Fruit fly (Drosophila melanogaster) whole organism, embryonic: ENCODE data around the gene pr.

Source experiments
- BEAF-32 ChIP-seq: fragments of 200-800 bp; sonication (Bioruptor generic); optimal IDR thresholded peaks from 3 replicates; lab custom pipeline; 2017; ENCODE audit warnings: missing biosample characterization, missing genetic modification characterization, mild to moderate bottlenecking, moderate library complexity, missing genetic modification reagents
- CG10565 ChIP-seq: fragments of 200-800 bp; sonication (Bioruptor generic); optimal IDR thresholded peaks from 3 replicates; lab custom pipeline; 2016; ENCODE audit warnings: missing biosample characterization, mild to moderate bottlenecking, missing genetic modification characterization
- CG1233 ChIP-seq: fragments of 200-800 bp; sonication (Bioruptor generic); optimal IDR thresholded peaks from 4 replicates; lab custom pipeline; 2018; ENCODE audit warnings: missing biosample characterization, mild to moderate bottlenecking, missing genetic modification characterization
- CG14965 ChIP-seq: fragments of 200-800 bp; sonication (Bioruptor generic); optimal IDR thresholded peaks from 2 replicates; lab custom pipeline; 2016; ENCODE audit warnings: missing biosample characterization, missing genetic modification characterization, borderline replicate concordance
- CG15696 ChIP-seq: fragments of 200-800 bp; sonication (Bioruptor generic); optimal IDR thresholded peaks from 2 replicates; lab custom pipeline; 2019; ENCODE audit warnings: missing biosample characterization, mild to moderate bottlenecking, missing genetic modification characterization, moderate library complexity
- CG17829 ChIP-seq: fragments of 200-800 bp; optimal IDR thresholded peaks from 2 replicates; lab custom pipeline; 2019; ENCODE audit warnings: missing biosample characterization, mild to moderate bottlenecking, missing genetic modification characterization, moderate library complexity
- CG1792 ChIP-seq: fragments of 200-800 bp; sonication (Bioruptor generic); optimal IDR thresholded peaks from 2 replicates; lab custom pipeline; 2016; ENCODE audit warnings: missing biosample characterization, missing genetic modification characterization
- CG2202 ChIP-seq: fragments of 200-800 bp; sonication (Bioruptor generic); optimal IDR thresholded peaks from 2 replicates; lab custom pipeline; 2018; ENCODE audit warnings: missing biosample characterization, mild to moderate bottlenecking, missing genetic modification characterization
- CG33557 ChIP-seq: fragments of 200-800 bp; sonication (Bioruptor generic); optimal IDR thresholded peaks from 2 replicates; lab custom pipeline; 2019; ENCODE audit warnings: missing biosample characterization, mild to moderate bottlenecking, missing genetic modification characterization, moderate library complexity
- CG34376 ChIP-seq: fragments of 200-800 bp; sonication (Bioruptor generic); optimal IDR thresholded peaks from 2 replicates; lab custom pipeline; 2018; ENCODE audit warnings: missing biosample characterization, mild to moderate bottlenecking, missing genetic modification characterization
- CG3995 ChIP-seq: fragments of 200-800 bp; sonication (Bioruptor generic); optimal IDR thresholded peaks from 3 replicates; lab custom pipeline; 2016; ENCODE audit warnings: missing biosample characterization, missing genetic modification characterization
- CG4328 ChIP-seq: fragments of 200-800 bp; sonication (Bioruptor generic); optimal IDR thresholded peaks from 3 replicates; lab custom pipeline; 2017; ENCODE audit warnings: missing biosample characterization, missing genetic modification reagents, missing genetic modification characterization
- CG4820 ChIP-seq: fragments of 200-800 bp; sonication (Bioruptor generic); optimal IDR thresholded peaks from 3 replicates; lab custom pipeline; 2016; ENCODE audit warnings: missing biosample characterization, missing genetic modification characterization
- CG6175 ChIP-seq: fragments of 200-800 bp; sonication (Bioruptor generic); IDR thresholded peaks from 3 replicates; pipeline ENCODE4 v1.3.6; 2022; ENCODE audit warnings: missing biosample characterization, missing genetic modification characterization
- CG6689 ChIP-seq: fragments of 200-800 bp; sonication (Bioruptor generic); IDR thresholded peaks from 2 replicates; pipeline ENCODE4 v1.3.6; 2022; ENCODE audit warnings: missing biosample characterization, missing genetic modification characterization
- CG7372 ChIP-seq: fragments of 200-800 bp; sonication (Bioruptor generic); IDR thresholded peaks from 2 replicates; pipeline ENCODE4 v1.3.6; 2022; ENCODE audit warnings: missing biosample characterization, missing genetic modification characterization
- CG7745 ChIP-seq: fragments of 200-800 bp; sonication (Bioruptor generic); optimal IDR thresholded peaks from 2 replicates; lab custom pipeline; 2018; ENCODE audit warnings: missing biosample characterization, mild to moderate bottlenecking, missing genetic modification characterization, moderate library complexity
- CG8765 ChIP-seq: fragments of 200-800 bp; sonication (Bioruptor generic); IDR thresholded peaks from 2 replicates; pipeline ENCODE4 v1.3.6; 2022; ENCODE audit warnings: missing biosample characterization, missing genetic modification characterization
- CrebB ChIP-seq: fragments of 200-800 bp; sonication (Bioruptor generic); optimal IDR thresholded peaks from 3 replicates; lab custom pipeline; 2018; ENCODE audit warnings: missing biosample characterization, mild to moderate bottlenecking, missing genetic modification characterization
- D19A ChIP-seq: fragments of 200-800 bp; optimal IDR thresholded peaks from 3 replicates; lab custom pipeline; 2019; ENCODE audit warnings: missing biosample characterization, mild to moderate bottlenecking, missing genetic modification characterization, moderate library complexity
- Deaf1 ChIP-seq: fragments of 200-800 bp; optimal IDR thresholded peaks from 3 replicates; lab custom pipeline; 2019; ENCODE audit warnings: missing biosample characterization, mild to moderate bottlenecking, missing genetic modification characterization, moderate library complexity
- Ets97D ChIP-seq: fragments of 200-800 bp; sonication (Bioruptor generic); optimal IDR thresholded peaks from 3 replicates; lab custom pipeline; 2016; ENCODE audit warnings: missing biosample characterization, missing genetic modification characterization
- HHEX ChIP-seq: fragments of 200-800 bp; sonication (Bioruptor generic); optimal IDR thresholded peaks from 3 replicates; lab custom pipeline; 2017; ENCODE audit warnings: missing biosample characterization, mild to moderate bottlenecking, missing genetic modification characterization, missing genetic modification reagents
- Hr51 ChIP-seq, 2 experiments: fragments of 200-800 bp; sonication (Bioruptor generic); optimal IDR thresholded peaks; 2 replicates in 1 of 2; 3 replicates in 1 of 2; lab custom pipeline; 2016 to 2018; ENCODE audit warnings: missing biosample characterization in 2 of 2, missing genetic modification characterization in 2 of 2, mild to moderate bottlenecking in 1 of 2, moderate library complexity in 1 of 2
- MTF-1 ChIP-seq: fragments of 200-800 bp; sonication (Bioruptor generic); optimal IDR thresholded peaks from 2 replicates; lab custom pipeline; 2018; ENCODE audit warnings: missing biosample characterization, mild to moderate bottlenecking, missing genetic modification characterization, borderline replicate concordance
- Med ChIP-seq: fragments of 200-800 bp; sonication (Bioruptor generic); peaks from one replicate; lab custom pipeline; 2016; ENCODE audit warnings: missing biosample characterization, missing genetic modification characterization, mild to moderate bottlenecking, inconsistent platforms, moderate library complexity
- Nf-YC ChIP-seq: fragments of 200-800 bp; optimal IDR thresholded peaks from 3 replicates; lab custom pipeline; 2019; ENCODE audit warnings: missing biosample characterization, mild to moderate bottlenecking, missing genetic modification characterization, moderate library complexity
- Oaz ChIP-seq: fragments of 200-800 bp; sonication (Bioruptor generic); IDR thresholded peaks from 2 replicates; pipeline ENCODE4 v1.3.6; 2022; ENCODE audit warnings: missing biosample characterization, missing genetic modification characterization
- Ptx1 ChIP-seq: fragments of 200-800 bp; sonication (Bioruptor generic); IDR thresholded peaks from 2 replicates; pipeline ENCODE4 v1.3.6; 2022; ENCODE audit warnings: missing biosample characterization, missing genetic modification characterization
- Ssrp ChIP-seq: fragments of 200-800 bp; sonication (Bioruptor generic); optimal IDR thresholded peaks from 2 replicates; lab custom pipeline; 2018; ENCODE audit warnings: missing biosample characterization, mild to moderate bottlenecking, missing genetic modification characterization, moderate library complexity
- cg ChIP-seq: fragments of 200-800 bp; sonication (Bioruptor generic); optimal IDR thresholded peaks from 3 replicates; lab custom pipeline; 2019; ENCODE audit warnings: missing biosample characterization, mild to moderate bottlenecking, missing genetic modification characterization, moderate library complexity
- chm ChIP-seq: fragments of 200-800 bp; sonication (Bioruptor generic); IDR thresholded peaks from 2 replicates; pipeline ENCODE4 v1.3.6; 2022; ENCODE audit warnings: missing biosample characterization, missing genetic modification characterization
- dmrt99B ChIP-seq: fragments of 200-800 bp; sonication (Bioruptor generic); optimal IDR thresholded peaks from 2 replicates; lab custom pipeline; 2018; ENCODE audit warnings: missing biosample characterization, mild to moderate bottlenecking, missing genetic modification characterization, moderate library complexity
- fd64A ChIP-seq: fragments of 200-800 bp; sonication (Bioruptor generic); optimal IDR thresholded peaks from 3 replicates; lab custom pipeline; 2018; ENCODE audit warnings: missing biosample characterization, mild to moderate bottlenecking, missing genetic modification characterization
- gro ChIP-seq: fragments of 200-800 bp; sonication (Bioruptor generic); optimal IDR thresholded peaks from 2 replicates; lab custom pipeline; 2016; ENCODE audit warnings: missing biosample characterization, missing genetic modification characterization
- lab ChIP-seq: fragments of 200-800 bp; sonication (Bioruptor generic); optimal IDR thresholded peaks from 3 replicates; lab custom pipeline; 2017; ENCODE audit warnings: missing biosample characterization, missing genetic modification characterization, mild to moderate bottlenecking, moderate library complexity, missing genetic modification reagents
- lmd ChIP-seq: fragments of 200-800 bp; sonication (Bioruptor generic); IDR thresholded peaks from 2 replicates; pipeline ENCODE4 v1.3.6; 2022; ENCODE audit warnings: missing biosample characterization, missing genetic modification characterization
- mirr ChIP-seq: fragments of 200-800 bp; sonication (Bioruptor generic); optimal IDR thresholded peaks from 3 replicates; lab custom pipeline; 2018; ENCODE audit warnings: missing biosample characterization, mild to moderate bottlenecking, missing genetic modification characterization
- peb ChIP-seq: fragments of 200-800 bp; sonication (Bioruptor generic); IDR thresholded peaks from 2 replicates; pipeline ENCODE4 v1.3.6; 2022; ENCODE audit warnings: missing biosample characterization, missing genetic modification characterization
- pita ChIP-seq: fragments of 200-800 bp; sonication (Bioruptor generic); optimal IDR thresholded peaks from 2 replicates; lab custom pipeline; 2017; ENCODE audit warnings: missing biosample characterization, mild to moderate bottlenecking, missing genetic modification characterization
- pros ChIP-seq: fragments of 200-800 bp; sonication (Bioruptor generic); optimal IDR thresholded peaks from 3 replicates; lab custom pipeline; 2019; ENCODE audit warnings: missing biosample characterization, mild to moderate bottlenecking, missing genetic modification characterization, moderate library complexity
- scrt ChIP-seq: fragments of 200-800 bp; sonication (Bioruptor generic); optimal IDR thresholded peaks from 2 replicates; lab custom pipeline; 2018; ENCODE audit warnings: missing biosample characterization, mild to moderate bottlenecking, missing genetic modification characterization, moderate library complexity
- sd ChIP-seq: fragments of 200-800 bp; sonication (Bioruptor generic); optimal IDR thresholded peaks from 3 replicates; lab custom pipeline; 2018; ENCODE audit warnings: missing biosample characterization, mild to moderate bottlenecking, missing genetic modification characterization, moderate library complexity
- sens ChIP-seq: fragments of 200-800 bp; sonication (Bioruptor generic); peaks from one replicate; lab custom pipeline; 2016; ENCODE audit warnings: missing biosample characterization, missing genetic modification characterization
- sr ChIP-seq: fragments of 200-800 bp; sonication (Bioruptor generic); IDR thresholded peaks from 3 replicates; pipeline ENCODE4 v1.3.6; 2022; ENCODE audit warnings: missing biosample characterization, missing genetic modification characterization
- sug ChIP-seq: fragments of 200-800 bp; optimal IDR thresholded peaks from 2 replicates; lab custom pipeline; 2019; ENCODE audit warnings: missing biosample characterization, mild to moderate bottlenecking, missing genetic modification characterization, moderate library complexity
- vvl ChIP-seq: fragments of 200-800 bp; sonication (Bioruptor generic); IDR thresholded peaks from 2 replicates; pipeline ENCODE4 v1.3.6; 2022; ENCODE audit warnings: missing biosample characterization, missing genetic modification characterization
- zfh1 ChIP-seq: fragments of 200-800 bp; sonication (Bioruptor generic); IDR thresholded peaks from 3 replicates; pipeline ENCODE4 v1.3.6; 2022; ENCODE audit warnings: missing biosample characterization, missing genetic modification characterization
- zfh2 ChIP-seq: fragments of 200-800 bp; sonication (Bioruptor generic); optimal IDR thresholded peaks from 2 replicates; lab custom pipeline; 2016; ENCODE audit warnings: missing biosample characterization, missing genetic modification characterization

The pr gene

DNA sequence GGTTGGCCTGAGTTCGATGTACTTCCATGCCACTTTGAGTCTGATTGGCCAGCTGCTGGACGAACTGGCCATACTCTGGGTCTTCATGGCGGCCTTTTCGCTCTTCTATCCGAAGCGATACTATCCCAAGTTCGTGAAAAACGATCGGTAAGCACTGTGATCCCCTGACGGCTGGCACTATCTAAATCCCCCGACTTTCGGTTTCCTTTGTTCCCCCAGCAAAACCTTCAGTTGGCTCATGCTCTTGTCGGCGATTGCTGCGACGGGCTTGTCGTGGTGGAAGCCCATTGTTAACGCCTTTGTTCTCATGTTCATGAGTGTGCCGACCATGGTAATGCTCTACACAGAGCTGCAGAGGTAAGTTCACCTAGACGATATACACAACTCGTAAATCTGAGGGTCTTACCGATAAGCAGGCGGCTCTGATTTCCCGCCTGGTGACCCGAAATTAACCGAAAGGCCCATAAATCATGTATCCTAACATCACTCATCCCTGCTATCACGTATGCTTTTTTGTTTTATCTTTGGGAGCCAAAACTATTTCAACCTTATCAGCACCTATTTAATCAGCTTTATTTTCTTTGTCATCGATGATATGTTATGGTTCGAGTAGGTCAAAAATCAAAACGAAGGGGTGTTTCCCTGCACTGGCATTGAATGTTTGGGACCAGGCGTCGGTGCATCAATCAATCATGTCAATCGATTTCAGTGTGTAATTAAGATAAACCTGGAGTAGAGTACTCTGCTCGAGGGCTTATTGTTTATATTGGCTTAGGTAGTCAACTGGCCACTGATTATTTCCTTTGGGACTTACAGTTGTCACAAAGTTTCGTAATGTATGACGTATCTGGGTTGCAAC, 5.9 kb downstream of the pr start (continued):
- TF ChIP-seq zfh2 (GFP tag; lab: Kevin White, UChicago) (no peak), CG14965 (GFP tag; lab: Kevin White, UChicago) (no peak), lmd (no peak), CG1792 (no peak), CG2202 (no peak), Nf-YC (peak; percentile 48), sens (GFP tag; lab: Kevin White, UChicago) (peak; percentile 75), Ptx1 (GFP tag; lab: Robert Waterston, UW) (no peak), pros (GFP tag; lab: Kevin White, UChicago) (peak; percentile 41), peb (GFP tag; lab: Robert Waterston, UW) (no peak), CG7372 (GFP tag; lab: Robert Waterston, UW) (no peak), cg (GFP tag; lab: Kevin White, UChicago) (no peak), vvl (GFP tag; lab: Robert Waterston, UW) (no peak), CG34376 (peak; percentile 70), Hr51 (GFP tag; optimal IDR thresholded peaks at IDR 0.05; lab: Kevin White, UChicago) (no peak), CG7745 (peak; percentile 49), CG4820 (GFP tag; lab: Kevin White, UChicago) (no peak), CG3995 (no peak), D19A (tag; lab: Kevin White, UChicago) (peak; percentile 83), chm (GFP tag; lab: Robert Waterston, UW) (no peak), CG8765 (no peak), sd (peak; percentile 33), mirr (peak; percentile 40), Med (GFP tag; lab: Kevin White, UChicago) (peak; percentile 5), dmrt99B (no peak), Oaz (no peak), CG17829 (tag; lab: Kevin White, UChicago) (no peak), Ssrp (tag; lab: Kevin White, UChicago) (no peak), Deaf1 (tag; lab: Kevin White, UChicago) (peak; percentile 68), lab (GFP tag; lab: Kevin White, UChicago) (peak; percentile 86), CG1233 (GFP tag; lab: Kevin White, UChicago) (no peak), CG6175 (GFP tag; lab: Robert Waterston, UW) (no peak), HHEX (GFP tag; lab: Kevin White, UChicago) (no peak), CrebB (tag; lab: Kevin White, UChicago) (no peak), CG10565 (no peak), sug (tag; lab: Kevin White, UChicago) (peak; percentile 36), CG4328 (no peak), CG33557 (GFP tag; lab: Kevin White, UChicago) (peak; percentile 32), CG15696 (peak; percentile 13), fd64A (GFP tag; lab: Kevin White, UChicago) (peak; percentile 12), zfh1 (GFP tag; lab: Robert Waterston, UW) (no peak), pita (GFP tag; lab: Kevin White, UChicago) (no peak), CG6689 (GFP tag; lab: Robert Waterston, UW) (no peak), scrt (no peak), sr (no peak), MTF-1 (no peak), BEAF-32 (GFP tag; lab: Kevin White, UChicago) (no peak), Ets97D (GFP tag; lab: Kevin White, UChicago) (no peak), gro (no peak)
